Worm (Caenorhabditis elegans): Measurements from ENCODE around the gene ari-2.

DNA sequence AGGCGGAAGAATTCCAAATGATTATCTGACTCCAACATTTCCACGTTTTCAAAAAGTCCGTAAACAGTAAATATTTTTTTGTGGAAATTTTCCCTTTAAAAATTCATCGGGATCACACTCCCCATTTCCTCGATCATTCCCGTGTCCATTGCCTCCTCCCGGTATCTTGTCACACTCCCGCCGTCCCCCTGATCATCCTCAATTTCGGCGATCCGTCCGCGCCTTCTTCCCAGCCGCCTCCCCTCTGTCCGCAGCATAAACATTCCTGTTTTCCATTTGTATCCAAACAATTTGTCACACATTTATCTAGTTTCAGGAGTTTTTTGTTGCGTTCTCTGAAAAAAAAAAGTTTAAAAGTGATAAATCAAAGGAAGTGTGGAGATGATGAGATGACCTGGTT, 42.0 kb downstream of the ari-2 start:
- no peak for TF ChIP-seq W03F9.2 (tag; optimal IDR thresholded peaks at IDR 0.05)
- no peak for TF ChIP-seq dao-5 (tag; optimal IDR thresholded peaks at IDR 0.05)
- TF ChIP-seq him-1 (tag; optimal IDR thresholded peaks at IDR 0.05): no peak
